Fruit fly (Drosophila melanogaster): Measurements from ENCODE around the gene CG31365.

Gene CG31365

dm6 chr3R:23091586-23092228 is 34.5 kb downstream of the CG31365 start, which contains the start of the genes CG17110 and CG6726:
Gene CG17110 (plus strand): TSS chr3R:23091724.
Gene CG6726 (plus strand): TSS chr3R:23091724.
- TF ChIP-seq CG6276 (GFP tag; optimal IDR thresholded peaks at IDR 0.05) = peak; percentile 4
- TF ChIP-seq fkh (GFP tag; optimal IDR thresholded peaks at IDR 0.05) = peak; percentile 72
- TF ChIP-seq svp (GFP tag) = peak; percentile 97
- TF ChIP-seq vri (GFP tag; optimal IDR thresholded peaks at IDR 0.05) = peak; percentile 30
- TF ChIP-seq topi (GFP tag; optimal IDR thresholded peaks at IDR 0.05) = no peak

dm6 chr3R:23088252-23088651 is 38.0 kb downstream of the CG31365 start:
- TF ChIP-seq Eip75B (GFP tag; optimal IDR thresholded peaks at IDR 0.05) = no peak
- no peak for TF ChIP-seq CG8119 (GFP tag; IDR thresholded peaks at IDR 0.05)
- no peak for TF ChIP-seq Ets96B (tag; optimal IDR thresholded peaks at IDR 0.05)
- TF ChIP-seq CG10669 (GFP tag; optimal IDR thresholded peaks at IDR 0.05) = no peak
- TF ChIP-seq topi (GFP tag; optimal IDR thresholded peaks at IDR 0.05) = no peak
- TF ChIP-seq dac (GFP tag; optimal IDR thresholded peaks at IDR 0.05) = no peak

- TF ChIP-seq svp (GFP tag) (peak; percentile 45), ss (GFP tag; optimal IDR thresholded peaks at IDR 0.05) (no peak)
Observed at dm6 chr3R:23081265-23081664, 45.0 kb downstream of the CG31365 start.

- TF ChIP-seq dac (GFP tag; optimal IDR thresholded peaks at IDR 0.05) = no peak
Observed at dm6 chr3R:23074480-23074879, 51.7 kb downstream of the CG31365 start.
